Fruit fly (Drosophila melanogaster) whole organism, embryonic: ENCODE data around the gene Cwc25.

Experiments used
- B-H2 ChIP-seq: fragments of 200-800 bp; sonication (Bioruptor generic); optimal IDR thresholded peaks from 2 replicates; lab custom pipeline; 2018; ENCODE audit warnings: missing biosample characterization, mild to moderate bottlenecking, missing genetic modification characterization
- CG10267 ChIP-seq: fragments of 200-800 bp; sonication (Bioruptor generic); optimal IDR thresholded peaks from 2 replicates; lab custom pipeline; 2018; ENCODE audit warnings: missing biosample characterization, mild to moderate bottlenecking, missing genetic modification characterization, moderate library complexity
- CG10431 ChIP-seq: fragments of 200-800 bp; sonication (Bioruptor generic); optimal IDR thresholded peaks from 3 replicates; lab custom pipeline; 2018; ENCODE audit warnings: missing biosample characterization, mild to moderate bottlenecking, missing genetic modification characterization
- CG12769 ChIP-seq: fragments of 200-800 bp; sonication (Bioruptor generic); optimal IDR thresholded peaks from 2 replicates; lab custom pipeline; 2019; ENCODE audit warnings: missing biosample characterization, mild to moderate bottlenecking, missing genetic modification characterization, moderate library complexity
- CG14710 ChIP-seq: fragments of 200-800 bp; sonication (Bioruptor generic); optimal IDR thresholded peaks from 3 replicates; lab custom pipeline; 2019; ENCODE audit warnings: missing biosample characterization, mild to moderate bottlenecking, missing genetic modification characterization, moderate library complexity
- CG14965 ChIP-seq: fragments of 200-800 bp; sonication (Bioruptor generic); optimal IDR thresholded peaks from 2 replicates; lab custom pipeline; 2016; ENCODE audit warnings: missing biosample characterization, missing genetic modification characterization, borderline replicate concordance
- CG15601 ChIP-seq: fragments of 200-800 bp; sonication (Bioruptor generic); optimal IDR thresholded peaks from 3 replicates; lab custom pipeline; 2019; ENCODE audit warnings: missing biosample characterization, mild to moderate bottlenecking, missing genetic modification characterization, moderate library complexity
- CG1603 ChIP-seq: fragments of 200-800 bp; sonication (Bioruptor generic); optimal IDR thresholded peaks from 2 replicates; lab custom pipeline; 2019; ENCODE audit warnings: missing biosample characterization, mild to moderate bottlenecking, missing genetic modification characterization, moderate library complexity
- CG17186 ChIP-seq: fragments of 200-800 bp; sonication (Bioruptor generic); optimal IDR thresholded peaks from 3 replicates; lab custom pipeline; 2017; ENCODE audit warnings: missing biosample characterization, missing genetic modification reagents, missing genetic modification characterization
- CG30020 ChIP-seq: fragments of 200-800 bp; optimal IDR thresholded peaks from 2 replicates; lab custom pipeline; 2019; ENCODE audit warnings: missing biosample characterization, mild to moderate bottlenecking, missing genetic modification characterization, moderate library complexity
- CG32532 ChIP-seq: fragments of 200-800 bp; sonication (Bioruptor generic); IDR thresholded peaks from 2 replicates; pipeline ENCODE4 v1.3.6; 2022; ENCODE audit warnings: missing biosample characterization, missing genetic modification characterization
- CG33213 ChIP-seq: fragments of 200-800 bp; sonication (Bioruptor generic); optimal IDR thresholded peaks from 3 replicates; lab custom pipeline; 2016; ENCODE audit warnings: missing biosample characterization, missing genetic modification characterization
- CG4617 ChIP-seq: fragments of 200-800 bp; sonication (Bioruptor generic); optimal IDR thresholded peaks from 3 replicates; lab custom pipeline; 2016; ENCODE audit warnings: missing biosample characterization, missing genetic modification characterization, borderline replicate concordance
- CG6683 ChIP-seq: fragments of 200-800 bp; sonication (Bioruptor generic); optimal IDR thresholded peaks from 2 replicates; lab custom pipeline; 2017; ENCODE audit warnings: missing biosample characterization, mild to moderate bottlenecking, missing genetic modification characterization, missing genetic modification reagents
- CG6791 ChIP-seq: fragments of 200-800 bp; sonication (Bioruptor generic); IDR thresholded peaks from 3 replicates; pipeline ENCODE4 v1.3.6; 2022; ENCODE audit warnings: missing biosample characterization, missing genetic modification characterization; ENCODE audit not compliant: partially characterized antibody
- CG7928 ChIP-seq: fragments of 200-800 bp; sonication (Bioruptor generic); optimal IDR thresholded peaks from 2 replicates; lab custom pipeline; 2017; ENCODE audit warnings: missing biosample characterization, mild to moderate bottlenecking, missing genetic modification characterization
- CG9437 ChIP-seq: fragments of 200-800 bp; sonication (Bioruptor generic); optimal IDR thresholded peaks from 2 replicates; lab custom pipeline; 2018; ENCODE audit warnings: missing biosample characterization, mild to moderate bottlenecking, missing genetic modification characterization
- CG9797 ChIP-seq: fragments of 200-800 bp; sonication (Bioruptor generic); optimal IDR thresholded peaks from 3 replicates; lab custom pipeline; 2018; ENCODE audit warnings: missing biosample characterization, mild to moderate bottlenecking, missing genetic modification characterization
- CkIIα-i1 ChIP-seq: fragments of 200-800 bp; sonication (Bioruptor generic); IDR thresholded peaks from 2 replicates; pipeline ENCODE4 v1.3.6; 2022; ENCODE audit warnings: missing biosample characterization, missing genetic modification characterization
- CoRest ChIP-seq: fragments of 200-800 bp; sonication (Bioruptor generic); optimal IDR thresholded peaks from 3 replicates; lab custom pipeline; 2018; ENCODE audit warnings: missing biosample characterization, mild to moderate bottlenecking, missing genetic modification characterization, moderate library complexity
- Dref ChIP-seq: fragments of 200-800 bp; sonication (Bioruptor generic); IDR thresholded peaks from 2 replicates; pipeline ENCODE4 v1.3.6; 2022; ENCODE audit warnings: missing biosample characterization, missing genetic modification characterization
- E2f2 ChIP-seq: fragments of 200-800 bp; sonication (Bioruptor generic); IDR thresholded peaks from 2 replicates; pipeline ENCODE4 v1.3.6; 2022; ENCODE audit warnings: missing biosample characterization, missing genetic modification characterization
- Ets97D ChIP-seq: fragments of 200-800 bp; sonication (Bioruptor generic); optimal IDR thresholded peaks from 3 replicates; lab custom pipeline; 2016; ENCODE audit warnings: missing biosample characterization, missing genetic modification characterization
- HHEX ChIP-seq: fragments of 200-800 bp; sonication (Bioruptor generic); optimal IDR thresholded peaks from 3 replicates; lab custom pipeline; 2017; ENCODE audit warnings: missing biosample characterization, mild to moderate bottlenecking, missing genetic modification characterization, missing genetic modification reagents
- Lhr ChIP-seq: fragments of 200-800 bp; sonication (Bioruptor generic); optimal IDR thresholded peaks from 3 replicates; lab custom pipeline; 2017; ENCODE audit warnings: mild to moderate bottlenecking, missing biosample characterization, missing genetic modification reagents, missing genetic modification characterization
- MBD-R2 ChIP-seq: fragments of 200-800 bp; sonication (Bioruptor generic); IDR thresholded peaks from 2 replicates; pipeline ENCODE4 v1.3.6; 2022; ENCODE audit warnings: missing biosample characterization, missing genetic modification characterization
- MESR4 ChIP-seq: fragments of 200-800 bp; sonication (Bioruptor generic); optimal IDR thresholded peaks from 2 replicates; lab custom pipeline; 2018; ENCODE audit warnings: missing biosample characterization, mild to moderate bottlenecking, missing genetic modification characterization, moderate library complexity
- Med ChIP-seq: fragments of 200-800 bp; sonication (Bioruptor generic); peaks from one replicate; lab custom pipeline; 2016; ENCODE audit warnings: missing biosample characterization, missing genetic modification characterization, mild to moderate bottlenecking, inconsistent platforms, moderate library complexity
- Sry-δ ChIP-seq: fragments of 200-800 bp; sonication (Bioruptor generic); optimal IDR thresholded peaks from 2 replicates; lab custom pipeline; 2016; ENCODE audit warnings: missing biosample characterization, missing genetic modification characterization
- amos ChIP-seq: fragments of 200-800 bp; sonication (Bioruptor generic); IDR thresholded peaks from 2 replicates; pipeline ENCODE4 v1.3.6; 2022; ENCODE audit warnings: missing biosample characterization, missing genetic modification characterization; ENCODE audit not compliant: partially characterized antibody
- az2 ChIP-seq: fragments of 200-800 bp; sonication (Bioruptor generic); optimal IDR thresholded peaks from 3 replicates; lab custom pipeline; 2016; ENCODE audit warnings: missing biosample characterization, missing genetic modification characterization
- bbx ChIP-seq: fragments of 200-800 bp; sonication (Bioruptor generic); IDR thresholded peaks from 2 replicates; pipeline ENCODE4 v1.3.6; 2022; ENCODE audit warnings: missing biosample characterization, missing genetic modification characterization; ENCODE audit not compliant: partially characterized antibody
- crp ChIP-seq, 2 experiments: fragments of 200-800 bp; sonication (Bioruptor generic); optimal IDR thresholded peaks; 2 replicates in 1 of 2; 3 replicates in 1 of 2; lab custom pipeline; 2017; ENCODE audit warnings: missing biosample characterization in 2 of 2, missing genetic modification characterization in 2 of 2, mild to moderate bottlenecking in 1 of 2, moderate library complexity in 1 of 2
- da ChIP-seq: fragments of 200-800 bp; sonication (Bioruptor generic); optimal IDR thresholded peaks from 2 replicates; lab custom pipeline; 2016; ENCODE audit warnings: missing biosample characterization, missing genetic modification characterization
- dan ChIP-seq: fragments of 200-800 bp; sonication (Bioruptor generic); IDR thresholded peaks from 2 replicates; pipeline ENCODE4 v1.3.6; 2022; ENCODE audit warnings: missing biosample characterization, missing genetic modification characterization
- dpn ChIP-seq, 2 experiments: fragments of 200-800 bp; sonication (Bioruptor generic); optimal IDR thresholded peaks; 3 replicates each; lab custom pipeline; 2016; ENCODE audit warnings: missing biosample characterization in 2 of 2, missing genetic modification characterization in 2 of 2
- fd3F ChIP-seq: fragments of 200-800 bp; sonication (Bioruptor generic); optimal IDR thresholded peaks from 2 replicates; lab custom pipeline; 2018; ENCODE audit warnings: missing biosample characterization, mild to moderate bottlenecking, missing genetic modification characterization, moderate library complexity
- ftz-f1 ChIP-seq: fragments of 200-800 bp; sonication (Bioruptor generic); optimal IDR thresholded peaks from 2 replicates; lab custom pipeline; 2016; ENCODE audit warnings: missing biosample characterization, missing genetic modification characterization
- gt ChIP-seq: fragments of 200-800 bp; sonication (Bioruptor generic); IDR thresholded peaks from 2 replicates; pipeline ENCODE4 v1.3.6; 2022; ENCODE audit warnings: missing biosample characterization, missing genetic modification characterization
- hkb ChIP-seq, 2 experiments: fragments of 200-800 bp in 1 of 2; fragments of >200 bp in 1 of 2; sonication (Bioruptor generic) in 1 of 2; IDR thresholded peaks in 1 of 2; optimal IDR thresholded peaks in 1 of 2; 2 replicates each; pipeline versions ENCODE4 v1.3.6 to Lab custom; 2017 to 2022; ENCODE audit warnings: missing biosample characterization in 1 of 2, missing genetic modification characterization in 1 of 2
- insv ChIP-seq, 2 experiments: fragments of 200-800 bp; sonication (Bioruptor generic); optimal IDR thresholded peaks; 3 replicates each; lab custom pipeline; 2016 to 2018; ENCODE audit warnings: missing biosample characterization in 2 of 2, missing genetic modification characterization in 2 of 2
- kay ChIP-seq: fragments of 200-800 bp; sonication (Bioruptor generic); optimal IDR thresholded peaks from 2 replicates; lab custom pipeline; 2016; ENCODE audit warnings: missing biosample characterization, missing genetic modification characterization
- lbe ChIP-seq: fragments of 200-800 bp; sonication (Bioruptor generic); optimal IDR thresholded peaks from 2 replicates; lab custom pipeline; 2016; ENCODE audit warnings: missing biosample characterization, mild to moderate bottlenecking, missing genetic modification characterization
- mam ChIP-seq: fragments of 200-800 bp; sonication (Bioruptor generic); optimal IDR thresholded peaks from 3 replicates; lab custom pipeline; 2016; ENCODE audit warnings: missing biosample characterization, missing genetic modification characterization
- row ChIP-seq: fragments of 200-800 bp; sonication (Bioruptor generic); IDR thresholded peaks from 3 replicates; pipeline ENCODE4 v1.3.6; 2022; ENCODE audit warnings: missing biosample characterization, missing genetic modification characterization
- sisA ChIP-seq: fragments of 200-800 bp; sonication (Bioruptor generic); IDR thresholded peaks from 2 replicates; pipeline ENCODE4 v1.3.6; 2022; ENCODE audit warnings: missing biosample characterization, missing genetic modification characterization
- tll ChIP-seq, 2 experiments: fragments of 200-800 bp in 1 of 2; fragments of >200 bp in 1 of 2; sonication (Bioruptor generic) in 1 of 2; optimal IDR thresholded peaks; 2 replicates each; lab custom pipeline; 2017 to 2019; ENCODE audit warnings: missing biosample characterization in 2 of 2, missing genetic modification characterization in 2 of 2, mild to moderate bottlenecking in 1 of 2, moderate library complexity in 1 of 2
- vvl ChIP-seq: fragments of 200-800 bp; sonication (Bioruptor generic); IDR thresholded peaks from 2 replicates; pipeline ENCODE4 v1.3.6; 2022; ENCODE audit warnings: missing biosample characterization, missing genetic modification characterization

Gene Cwc25

dm6 chr2L:2739820-2740230 is 5.1 kb upstream of the Cwc25 start, which contains the start of gene Hrs (continued):
- TF ChIP-seq CG6683 (GFP tag; lab: Kevin White, UChicago): no peak
- TF ChIP-seq CG30020 (tag; lab: Kevin White, UChicago): peak; percentile 1
- peak; percentile 79 for TF ChIP-seq E2f2
- TF ChIP-seq CG15601 (tag; lab: Kevin White, UChicago): peak; percentile 17
- no peak for TF ChIP-seq CkIIα-i1 (GFP tag; lab: Robert Waterston, UW)
- 0 out of 3 replicates have a peak, but pooled peaks have one; percentile 51 for TF ChIP-seq CG6791 (GFP tag; lab: Robert Waterston, UW)
- no peak for TF ChIP-seq gt (GFP tag; lab: Robert Waterston, UW)
- TF ChIP-seq crp (GFP tag; optimal IDR thresholded peaks at IDR 0.05; lab: Kevin White, UChicago): peak in 1 of 2 experiments; percentile 70
- TF ChIP-seq tll (GFP tag; optimal IDR thresholded peaks at IDR 0.05; lab: Kevin White, UChicago): peak in 1 of 2 experiments; percentile 24
- TF ChIP-seq CG7928 (GFP tag; lab: Kevin White, UChicago): peak; percentile 21
- TF ChIP-seq CG14710 (tag; lab: Kevin White, UChicago): peak; percentile 71
- TF ChIP-seq Sry-δ (GFP tag; lab: Kevin White, UChicago): peak; percentile 36
- TF ChIP-seq CG12769 (tag; lab: Kevin White, UChicago): no peak
- TF ChIP-seq vvl: peak; percentile 83
- TF ChIP-seq CG1603 (tag; lab: Kevin White, UChicago): peak; percentile 77
- peak; percentile 67 for TF ChIP-seq Ets97D (GFP tag; lab: Kevin White, UChicago)
- TF ChIP-seq CG10431 (GFP tag; lab: Kevin White, UChicago): peak; percentile 89
- TF ChIP-seq row (GFP tag; lab: Robert Waterston, UW): no peak; the same call in 2 of the 3 replicates
- peak; percentile 95 for TF ChIP-seq CG4617 (GFP tag; lab: Kevin White, UChicago)
- TF ChIP-seq dan: no peak
- TF ChIP-seq insv (GFP tag; optimal IDR thresholded peaks at IDR 0.05; lab: Kevin White, UChicago): peak in 1 of 2 experiments; percentile 44
- TF ChIP-seq CG32532 (GFP tag; lab: Robert Waterston, UW): no peak
- peak; percentile 100 for TF ChIP-seq CG9437 (GFP tag; lab: Kevin White, UChicago)
- TF ChIP-seq Med (GFP tag; lab: Kevin White, UChicago): peak; percentile 58
- TF ChIP-seq CG9797 (GFP tag; lab: Kevin White, UChicago): peak; percentile 51
- TF ChIP-seq Dref (GFP tag; lab: Robert Waterston, UW): peak; percentile 28; the same call in 1 of the 2 replicates
- TF ChIP-seq MBD-R2 (GFP tag; lab: Robert Waterston, UW): peak; percentile 78
- peak; percentile 68 for TF ChIP-seq Lhr (GFP tag; lab: Kevin White, UChicago)
- TF ChIP-seq sisA: no peak
- peak; percentile 60; the same call in 1 of the 2 replicates for TF ChIP-seq bbx (GFP tag; lab: Robert Waterston, UW)
- TF ChIP-seq CoRest (tag; lab: Kevin White, UChicago): peak; percentile 23
- no peak for TF ChIP-seq hkb (optimal IDR thresholded peaks at IDR 0.05; lab: Kevin White, UChicago)
- TF ChIP-seq hkb (GFP tag; IDR thresholded peaks at IDR 0.05; lab: Robert Waterston, UW): 0 out of 2 replicates have a peak, but pooled peaks have one; percentile 25
- no peak for TF ChIP-seq CG14965
- peak; percentile 61 for TF ChIP-seq MESR4 (GFP tag; lab: Kevin White, UChicago)
- peak; percentile 14 for TF ChIP-seq B-H2
- peak; percentile 40 for TF ChIP-seq CG17186 (GFP tag; lab: Kevin White, UChicago)
- peak; percentile 32 for TF ChIP-seq CG33213 (GFP tag; lab: Kevin White, UChicago)
- TF ChIP-seq ftz-f1 (GFP tag; lab: Kevin White, UChicago): peak; percentile 39
- peak; percentile 54 for TF ChIP-seq CG10267 (tag; lab: Kevin White, UChicago)
- TF ChIP-seq dpn (GFP tag; optimal IDR thresholded peaks at IDR 0.05; lab: Kevin White, UChicago): peak in 1 of 2 experiments; percentile 1
- peak; percentile 95 for TF ChIP-seq kay
- TF ChIP-seq amos (GFP tag; lab: Robert Waterston, UW): peak; percentile 32; the same call in 1 of the 2 replicates
- TF ChIP-seq fd3F (GFP tag; lab: Kevin White, UChicago): no peak
- TF ChIP-seq mam (GFP tag; lab: Kevin White, UChicago): peak; percentile 29
- no peak for TF ChIP-seq da
- TF ChIP-seq az2: no peak
- TF ChIP-seq HHEX (GFP tag; lab: Kevin White, UChicago): no peak
- peak; percentile 50 for TF ChIP-seq lbe (GFP tag; lab: Kevin White, UChicago)
